Fruit fly (Drosophila melanogaster) whole organism, embryonic: ENCODE results near the gene CG2854.

Source experiments
- Ada2b ChIP-seq: fragments of 200-800 bp; sonication (Bioruptor generic); IDR thresholded peaks from 2 replicates; pipeline ENCODE4 v1.3.6; 2022; ENCODE audit warnings: missing biosample characterization, missing genetic modification characterization
- Awh ChIP-seq: fragments of 200-800 bp; sonication (Bioruptor generic); IDR thresholded peaks from 2 replicates; pipeline ENCODE4, ENCODE4 v1.3.6; 2022; ENCODE audit warnings: missing biosample characterization, missing genetic modification characterization
- B-H1 ChIP-seq: fragments of 200-800 bp; sonication (Bioruptor generic); IDR thresholded peaks from 3 replicates; pipeline ENCODE4 v1.3.6; 2022; ENCODE audit warnings: missing biosample characterization, missing genetic modification characterization
- Bdp1 ChIP-seq: fragments of 200-800 bp; sonication (Bioruptor generic); optimal IDR thresholded peaks from 3 replicates; lab custom pipeline; 2016; ENCODE audit warnings: missing biosample characterization, missing genetic modification characterization
- C15 ChIP-seq: fragments of 200-800 bp; sonication (Bioruptor generic); IDR thresholded peaks from 3 replicates; pipeline ENCODE4 v1.3.6; 2022; ENCODE audit warnings: missing biosample characterization, missing genetic modification characterization
- CG10431 ChIP-seq: fragments of 200-800 bp; sonication (Bioruptor generic); optimal IDR thresholded peaks from 3 replicates; lab custom pipeline; 2018; ENCODE audit warnings: missing biosample characterization, mild to moderate bottlenecking, missing genetic modification characterization
- CG14441 ChIP-seq: fragments of 200-800 bp; sonication (Bioruptor generic); IDR thresholded peaks from 2 replicates; pipeline ENCODE4 v1.3.6; 2022; ENCODE audit warnings: missing biosample characterization, missing genetic modification characterization
- CG15696 ChIP-seq: fragments of 200-800 bp; sonication (Bioruptor generic); optimal IDR thresholded peaks from 2 replicates; lab custom pipeline; 2019; ENCODE audit warnings: missing biosample characterization, mild to moderate bottlenecking, missing genetic modification characterization, moderate library complexity
- CG17359 ChIP-seq: fragments of 200-800 bp; sonication (Bioruptor generic); optimal IDR thresholded peaks from 3 replicates; lab custom pipeline; 2018; ENCODE audit warnings: missing biosample characterization, mild to moderate bottlenecking, missing genetic modification characterization, moderate library complexity
- CG17802 ChIP-seq: fragments of 200-800 bp; sonication (Bioruptor generic); optimal IDR thresholded peaks from 2 replicates; lab custom pipeline; 2018; ENCODE audit warnings: missing biosample characterization, mild to moderate bottlenecking, missing genetic modification characterization, moderate library complexity
- CG1832 ChIP-seq: fragments of 200-800 bp; sonication (Bioruptor generic); optimal IDR thresholded peaks from 2 replicates; lab custom pipeline; 2017; ENCODE audit warnings: missing biosample characterization, mild to moderate bottlenecking, missing genetic modification characterization, inconsistent platforms
- CG2712 ChIP-seq: fragments of 200-800 bp; optimal IDR thresholded peaks from 3 replicates; lab custom pipeline; 2019; ENCODE audit warnings: missing biosample characterization, mild to moderate bottlenecking, missing genetic modification characterization, moderate library complexity
- CG3163 ChIP-seq: fragments of 200-800 bp; sonication (Bioruptor generic); optimal IDR thresholded peaks from 3 replicates; lab custom pipeline; 2016; ENCODE audit warnings: missing biosample characterization, missing genetic modification characterization
- CG34376 ChIP-seq: fragments of 200-800 bp; sonication (Bioruptor generic); optimal IDR thresholded peaks from 2 replicates; lab custom pipeline; 2018; ENCODE audit warnings: missing biosample characterization, mild to moderate bottlenecking, missing genetic modification characterization
- CG6175 ChIP-seq: fragments of 200-800 bp; sonication (Bioruptor generic); IDR thresholded peaks from 3 replicates; pipeline ENCODE4 v1.3.6; 2022; ENCODE audit warnings: missing biosample characterization, missing genetic modification characterization
- CG8290 ChIP-seq, 3 experiments: fragments of 200-800 bp; sonication (Bioruptor generic); optimal IDR thresholded peaks; 2 replicates each; lab custom pipeline; 2016 to 2019; ENCODE audit warnings: missing biosample characterization in 3 of 3, missing genetic modification characterization in 3 of 3, mild to moderate bottlenecking in 2 of 3, moderate library complexity in 1 of 3
- CTCF ChIP-seq: fragments of 200-800 bp; sonication (Bioruptor generic); optimal IDR thresholded peaks from 2 replicates; lab custom pipeline; 2017; ENCODE audit warnings: missing biosample characterization, mild to moderate bottlenecking, missing genetic modification characterization, moderate library complexity
- Dbx ChIP-seq: fragments of 200-800 bp; sonication (Bioruptor generic); IDR thresholded peaks from 3 replicates; pipeline ENCODE4 v1.3.6; 2022; ENCODE audit warnings: missing biosample characterization, missing genetic modification characterization
- Eip74EF ChIP-seq, 2 experiments: fragments of 200-800 bp in 1 of 2; fragments of >200 bp in 1 of 2; sonication (Bioruptor generic) in 1 of 2; optimal IDR thresholded peaks; 2 replicates each; lab custom pipeline; 2017 to 2019; ENCODE audit warnings: missing biosample characterization in 2 of 2, missing genetic modification characterization in 2 of 2, mild to moderate bottlenecking in 1 of 2, moderate library complexity in 1 of 2
- Hand ChIP-seq: fragments of 200-800 bp; sonication (Bioruptor generic); optimal IDR thresholded peaks from 2 replicates; lab custom pipeline; 2017; ENCODE audit warnings: mild to moderate bottlenecking, missing biosample characterization, missing genetic modification reagents, missing genetic modification characterization
- Meics ChIP-seq: fragments of 200-800 bp; sonication (Bioruptor generic); optimal IDR thresholded peaks from 2 replicates; lab custom pipeline; 2017; ENCODE audit warnings: missing biosample characterization, mild to moderate bottlenecking, missing genetic modification characterization
- NK7.1 ChIP-seq: fragments of 200-800 bp; sonication (Bioruptor generic); optimal IDR thresholded peaks from 3 replicates; lab custom pipeline; 2016; ENCODE audit warnings: missing biosample characterization, missing genetic modification characterization
- Nf-YC ChIP-seq: fragments of 200-800 bp; optimal IDR thresholded peaks from 3 replicates; lab custom pipeline; 2019; ENCODE audit warnings: missing biosample characterization, mild to moderate bottlenecking, missing genetic modification characterization, moderate library complexity
- Sox102F ChIP-seq: fragments of 200-800 bp; sonication (Bioruptor generic); optimal IDR thresholded peaks from 2 replicates; lab custom pipeline; 2018; ENCODE audit warnings: missing biosample characterization, mild to moderate bottlenecking, missing genetic modification characterization, moderate library complexity
- Spps ChIP-seq: fragments of 200-800 bp; sonication (Bioruptor generic); optimal IDR thresholded peaks from 2 replicates; lab custom pipeline; 2018; ENCODE audit warnings: missing biosample characterization, mild to moderate bottlenecking, missing genetic modification characterization
- Taf1 ChIP-seq: fragments of 200-800 bp; sonication (Bioruptor generic); IDR thresholded peaks from 2 replicates; pipeline ENCODE4 v1.3.6; 2022; ENCODE audit warnings: missing biosample characterization, missing genetic modification characterization
- ab ChIP-seq: fragments of 200-800 bp; sonication (Bioruptor generic); optimal IDR thresholded peaks from 2 replicates; lab custom pipeline; 2016; ENCODE audit warnings: missing biosample characterization, missing genetic modification characterization
- ato ChIP-seq: fragments of 200-800 bp; sonication (Bioruptor generic); IDR thresholded peaks from 2 replicates; pipeline ENCODE4 v1.3.6; 2022; ENCODE audit warnings: missing biosample characterization, missing genetic modification characterization; ENCODE audit not compliant: partially characterized antibody
- bowl ChIP-seq: fragments of 200-800 bp; sonication (Bioruptor generic); IDR thresholded peaks from 2 replicates; pipeline ENCODE4 v1.3.6; 2022; ENCODE audit warnings: missing biosample characterization, missing genetic modification characterization
- cad ChIP-seq: fragments of >200 bp; optimal IDR thresholded peaks from 2 replicates; lab custom pipeline; 2017; ENCODE audit warnings: missing biosample characterization, missing genetic modification characterization
- cas ChIP-seq: fragments of 200-800 bp; sonication (Bioruptor generic); IDR thresholded peaks from 2 replicates; pipeline ENCODE4 v1.3.6; 2022; ENCODE audit warnings: missing biosample characterization, missing genetic modification characterization
- cato ChIP-seq: fragments of 200-800 bp; sonication (Bioruptor generic); optimal IDR thresholded peaks from 2 replicates; lab custom pipeline; 2016; ENCODE audit warnings: missing biosample characterization, missing genetic modification characterization, borderline replicate concordance
- cg ChIP-seq: fragments of 200-800 bp; sonication (Bioruptor generic); optimal IDR thresholded peaks from 3 replicates; lab custom pipeline; 2019; ENCODE audit warnings: missing biosample characterization, mild to moderate bottlenecking, missing genetic modification characterization, moderate library complexity
- da ChIP-seq: fragments of 200-800 bp; sonication (Bioruptor generic); optimal IDR thresholded peaks from 2 replicates; lab custom pipeline; 2016; ENCODE audit warnings: missing biosample characterization, missing genetic modification characterization
- dimm ChIP-seq: fragments of 200-800 bp; sonication (Bioruptor generic); IDR thresholded peaks from 2 replicates; pipeline ENCODE4 v1.3.6; 2022; ENCODE audit warnings: missing biosample characterization, missing genetic modification characterization
- eve ChIP-seq, 2 experiments: fragments of >200 bp; optimal IDR thresholded peaks; 2 replicates each; lab custom pipeline; 2017; ENCODE audit warnings: missing biosample characterization in 2 of 2, missing genetic modification characterization in 2 of 2
- exex ChIP-seq: fragments of 200-800 bp; sonication (Bioruptor generic); optimal IDR thresholded peaks from 4 replicates; lab custom pipeline; 2018; ENCODE audit warnings: missing biosample characterization, mild to moderate bottlenecking, missing genetic modification characterization, moderate library complexity
- fd3F ChIP-seq: fragments of 200-800 bp; sonication (Bioruptor generic); optimal IDR thresholded peaks from 2 replicates; lab custom pipeline; 2018; ENCODE audit warnings: missing biosample characterization, mild to moderate bottlenecking, missing genetic modification characterization, moderate library complexity
- grn ChIP-seq: fragments of 200-800 bp; sonication (Bioruptor generic); optimal IDR thresholded peaks from 3 replicates; lab custom pipeline; 2017; ENCODE audit warnings: missing biosample characterization, missing genetic modification characterization
- hb ChIP-seq: fragments of 200-800 bp; sonication (Bioruptor generic); IDR thresholded peaks from 3 replicates; pipeline ENCODE4 v1.3.6; 2022; ENCODE audit warnings: missing biosample characterization, missing genetic modification characterization; ENCODE audit not compliant: partially characterized antibody
- lilli ChIP-seq: fragments of 200-800 bp; sonication (Bioruptor generic); optimal IDR thresholded peaks from 3 replicates; lab custom pipeline; 2016; ENCODE audit warnings: missing biosample characterization, missing genetic modification characterization
- mam ChIP-seq: fragments of 200-800 bp; sonication (Bioruptor generic); optimal IDR thresholded peaks from 3 replicates; lab custom pipeline; 2016; ENCODE audit warnings: missing biosample characterization, missing genetic modification characterization
- onecut ChIP-seq: fragments of 200-800 bp; sonication (Bioruptor generic); IDR thresholded peaks from 2 replicates; pipeline ENCODE4 v1.3.6; 2022; ENCODE audit warnings: missing biosample characterization, missing genetic modification characterization
- rib ChIP-seq: fragments of 200-800 bp; sonication (Bioruptor generic); IDR thresholded peaks from 2 replicates; pipeline ENCODE4 v1.3.6; 2022; ENCODE audit warnings: missing biosample characterization, missing genetic modification characterization
- so ChIP-seq: fragments of 200-800 bp; sonication (Bioruptor generic); IDR thresholded peaks from 3 replicates; pipeline ENCODE4 v1.3.6; 2022; ENCODE audit warnings: missing biosample characterization, missing genetic modification characterization
- sob ChIP-seq: fragments of 200-800 bp; sonication (Bioruptor generic); IDR thresholded peaks from 2 replicates; pipeline ENCODE4 v1.3.6; 2022; ENCODE audit warnings: missing biosample characterization, missing genetic modification characterization
- sr ChIP-seq: fragments of 200-800 bp; sonication (Bioruptor generic); IDR thresholded peaks from 3 replicates; pipeline ENCODE4 v1.3.6; 2022; ENCODE audit warnings: missing biosample characterization, missing genetic modification characterization
- sug ChIP-seq: fragments of 200-800 bp; optimal IDR thresholded peaks from 2 replicates; lab custom pipeline; 2019; ENCODE audit warnings: missing biosample characterization, mild to moderate bottlenecking, missing genetic modification characterization, moderate library complexity
- unc-4 ChIP-seq: fragments of 200-800 bp; sonication (Bioruptor generic); IDR thresholded peaks from 2 replicates; pipeline ENCODE4 v1.3.6; 2022; ENCODE audit warnings: missing biosample characterization, missing genetic modification characterization; ENCODE audit not compliant: partially characterized antibody
- wor ChIP-seq: fragments of 200-800 bp; sonication (Bioruptor generic); IDR thresholded peaks from 2 replicates; pipeline ENCODE4 v1.3.6; 2022; ENCODE audit warnings: missing biosample characterization, missing genetic modification characterization

The CG2854 gene

dm6 chrX:2298708-2299370 is 28.1 kb upstream of the CG2854 start (continued):
- TF ChIP-seq wor (peak; percentile 68), C15 (GFP tag; lab: Robert Waterston, UW) (no peak), CG3163 (GFP tag; lab: Kevin White, UChicago) (peak; percentile 54), sob (peak; percentile 62; the same call in 1 of the 2 replicates), onecut (GFP tag; lab: Robert Waterston, UW) (peak; percentile 76), sr (GFP tag; lab: Robert Waterston, UW) (peak; percentile 70; the same call in 2 of the 3 replicates), CG6175 (no peak), bowl (GFP tag; lab: Robert Waterston, UW) (no peak), da (GFP tag; lab: Kevin White, UChicago) (peak; percentile 7), Nf-YC (tag; lab: Kevin White, UChicago) (no peak), unc-4 (GFP tag; lab: Robert Waterston, UW) (no peak), CG17802 (tag; lab: Kevin White, UChicago) (peak; percentile 68), Spps (peak; percentile 85), Eip74EF (GFP tag; optimal IDR thresholded peaks at IDR 0.05; lab: Kevin White, UChicago) (peak in 1 of 2 experiments; percentile 82), rib (no peak), grn (peak; percentile 46), cato (peak; percentile 37), dimm (GFP tag; lab: Robert Waterston, UW) (peak; percentile 58; the same call in 1 of the 2 replicates), cas (GFP tag; lab: Robert Waterston, UW) (no peak; the same call in 1 of the 2 replicates), CG10431 (GFP tag; lab: Kevin White, UChicago) (peak; percentile 55), eve (GFP tag; optimal IDR thresholded peaks at IDR 0.05; lab: Kevin White, UChicago) (peak; percentile 54 to 95), so (GFP tag; lab: Robert Waterston, UW) (peak; percentile 88), Hand (no peak), Ada2b (GFP tag; lab: Robert Waterston, UW) (peak; percentile 72), Bdp1 (GFP tag; lab: Kevin White, UChicago) (peak; percentile 69), cad (GFP tag; lab: Kevin White, UChicago) (no peak), ab (GFP tag; lab: Kevin White, UChicago) (peak; percentile 67), CG2712 (tag; lab: Kevin White, UChicago) (peak; percentile 94), Awh (GFP tag; lab: Robert Waterston, UW) (peak; percentile 89), mam (GFP tag; lab: Kevin White, UChicago) (peak; percentile 61), Taf1 (GFP tag; lab: Robert Waterston, UW) (no peak), exex (tag; lab: Kevin White, UChicago) (no peak), CG8290 (GFP tag; optimal IDR thresholded peaks at IDR 0.05; lab: Kevin White, UChicago) (peak; percentile 77), CG8290 (tag; optimal IDR thresholded peaks at IDR 0.05; lab: Kevin White, UChicago) (peak; percentile 54 to 75), hb (GFP tag; lab: Robert Waterston, UW) (no peak), Sox102F (GFP tag; lab: Kevin White, UChicago) (peak; percentile 87), sug (tag; lab: Kevin White, UChicago) (no peak), ato (GFP tag; lab: Robert Waterston, UW) (no peak), CG15696 (tag; lab: Kevin White, UChicago) (peak; percentile 75), CG17359 (tag; lab: Kevin White, UChicago) (peak; percentile 84), B-H1 (GFP tag; lab: Robert Waterston, UW) (peak; percentile 60; the same call in 2 of the 3 replicates), Meics (GFP tag; lab: Kevin White, UChicago) (peak; percentile 27), fd3F (GFP tag; lab: Kevin White, UChicago) (peak; percentile 30), Dbx (no peak), cg (GFP tag; lab: Kevin White, UChicago) (peak; percentile 82), CG14441 (GFP tag; lab: Robert Waterston, UW) (peak; percentile 73), CG34376 (GFP tag; lab: Kevin White, UChicago) (no peak), NK7.1 (peak; percentile 10), CTCF (GFP tag; lab: Kevin White, UChicago) (peak; percentile 4), CG1832 (GFP tag; lab: Kevin White, UChicago) (no peak), lilli (GFP tag; lab: Kevin White, UChicago) (peak; percentile 75)
